Worm (Caenorhabditis elegans): Measurements from ENCODE around the gene M163.7.

Gene M163.7

ce11 chrX:14492441-14492840 lies 27.8 kb downstream of the M163.7 start:
- no peak for TF ChIP-seq lim-6 (tag; optimal IDR thresholded peaks at IDR 0.05)

ce11 chrX:14495075-14495474 lies 30.5 kb downstream of the M163.7 start:
- TF ChIP-seq hlh-13 (GFP tag; optimal IDR thresholded peaks at IDR 0.05): no peak
- no peak for TF ChIP-seq hlh-8 (tag; optimal IDR thresholded peaks at IDR 0.05)
- TF ChIP-seq mec-3 (tag; optimal IDR thresholded peaks at IDR 0.05; ENCODE audit: borderline replicate concordance): no peak
- no peak for TF ChIP-seq ahr-1 (tag; optimal IDR thresholded peaks at IDR 0.05)
- TF ChIP-seq ceh-48 (tag; optimal IDR thresholded peaks at IDR 0.05): no peak
- no peak for TF ChIP-seq ama-1 (optimal IDR thresholded peaks at IDR 0.05)
- no peak for TF ChIP-seq ztf-16 (tag; optimal IDR thresholded peaks at IDR 0.05)

ce11 chrX:14495785-14496184 lies 31.2 kb downstream of the M163.7 start, which contains the start of gene ztf-14:
ztf-14 (plus strand) TSS chrX:14496085.
- no peak for TF ChIP-seq C38D4.7 (GFP tag; optimal IDR thresholded peaks at IDR 0.05)

- TF ChIP-seq elt-2 (tag; optimal IDR thresholded peaks at IDR 0.05) (peak; percentile 1), pax-1 (tag; optimal IDR thresholded peaks at IDR 0.05) (no peak)
These were observed 31.9 kb downstream of the M163.7 start for ce11 chrX:14496545-14496944.

ce11 chrX:14499830-14500409 lies 35.3 kb downstream of the M163.7 start:
- TF ChIP-seq tbx-7 (tag; optimal IDR thresholded peaks at IDR 0.05) (no peak), ahr-1 (tag; optimal IDR thresholded peaks at IDR 0.05) (no peak), C08G9.2 (tag; optimal IDR thresholded peaks at IDR 0.05) (no peak), nhr-232 (tag; optimal IDR thresholded peaks at IDR 0.05) (no peak), hlh-6 (tag; optimal IDR thresholded peaks at IDR 0.05) (no peak), ceh-48 (tag; optimal IDR thresholded peaks at IDR 0.05) (no peak), che-1 (tag; optimal IDR thresholded peaks at IDR 0.05) (no peak), Y22D7AL.16 (tag; optimal IDR thresholded peaks at IDR 0.05) (no peak), pat-9 (tag; optimal IDR thresholded peaks at IDR 0.05) (no peak), ztf-16 (tag; optimal IDR thresholded peaks at IDR 0.05) (no peak), ceh-24 (tag; optimal IDR thresholded peaks at IDR 0.05) (no peak)

- TF ChIP-seq pha-2 (tag; optimal IDR thresholded peaks at IDR 0.05) (no peak), elt-2 (tag; optimal IDR thresholded peaks at IDR 0.05) (peak; percentile 88), ceh-14 (tag; optimal IDR thresholded peaks at IDR 0.05) (no peak), hlh-30 (tag; optimal IDR thresholded peaks at IDR 0.05; ENCODE audit: insufficient read depth) (peak; percentile 35)
These were observed 35.9 kb downstream of the M163.7 start for ce11 chrX:14500422-14501058.

- peak; percentile 44 for TF ChIP-seq hlh-30 (tag; optimal IDR thresholded peaks at IDR 0.05; ENCODE audit: insufficient read depth)
- TF ChIP-seq ceh-31 (tag; optimal IDR thresholded peaks at IDR 0.05): no peak
- no peak for TF ChIP-seq ztf-16 (tag; optimal IDR thresholded peaks at IDR 0.05)
- peak; percentile 94 for TF ChIP-seq elt-2 (tag; optimal IDR thresholded peaks at IDR 0.05)
- peak; percentile 19 for TF ChIP-seq unc-55 (GFP tag; optimal IDR thresholded peaks at IDR 0.05)
- TF ChIP-seq dve-1 (tag; optimal IDR thresholded peaks at IDR 0.05): no peak
- no peak for TF ChIP-seq ceh-34 (tag; optimal IDR thresholded peaks at IDR 0.05)
These were observed 37.5 kb downstream of the M163.7 start for ce11 chrX:14502116-14502587.

- TF ChIP-seq mec-3 (tag; optimal IDR thresholded peaks at IDR 0.05; ENCODE audit: borderline replicate concordance): no peak
- TF ChIP-seq T23F11.4 (GFP tag; optimal IDR thresholded peaks at IDR 0.05): no peak
- TF ChIP-seq unc-3 (GFP tag; conservative IDR thresholded peaks at IDR 0.05): no peak
- TF ChIP-seq unc-3 (tag; optimal IDR thresholded peaks at IDR 0.05): no peak
- TF ChIP-seq unc-55 (GFP tag; optimal IDR thresholded peaks at IDR 0.05): peak; percentile 2
- TF ChIP-seq gmeb-2 (tag; optimal IDR thresholded peaks at IDR 0.05): no peak
- no peak for TF ChIP-seq lim-6 (tag; optimal IDR thresholded peaks at IDR 0.05)
- no peak for TF ChIP-seq rnt-1 (tag; optimal IDR thresholded peaks at IDR 0.05)
- no peak for TF ChIP-seq nfya-1 (tag; optimal IDR thresholded peaks at IDR 0.05)
These were observed 38.7 kb downstream of the M163.7 start for ce11 chrX:14503282-14503681.
